Fruit fly (Drosophila melanogaster) whole organism, pupa: Measurements from ENCODE around the gene CG12607.

Experiments
- CG10348 ChIP-seq: fragments of 200-800 bp; sonication (Bioruptor generic); IDR thresholded peaks from 2 replicates; pipeline ENCODE4 v1.3.6; 2022; ENCODE audit warnings: missing biosample characterization, missing genetic modification characterization
- CG12605 ChIP-seq: fragments of 200-800 bp; sonication (Bioruptor generic); IDR thresholded peaks from 2 replicates; pipeline ENCODE4 v1.3.6; 2022; ENCODE audit warnings: missing biosample characterization, missing genetic modification characterization
- CG14655 ChIP-seq: fragments of 200-800 bp; sonication (Bioruptor generic); optimal IDR thresholded peaks from 3 replicates; lab custom pipeline; 2017; ENCODE audit warnings: mild to moderate bottlenecking, missing biosample characterization, missing genetic modification reagents, missing genetic modification characterization
- CG15710 ChIP-seq: fragments of 200-800 bp; sonication (Bioruptor generic); optimal IDR thresholded peaks from 2 replicates; lab custom pipeline; 2018; ENCODE audit warnings: missing biosample characterization, mild to moderate bottlenecking, missing genetic modification characterization, moderate library complexity
- CG32121 ChIP-seq: fragments of 200-800 bp; sonication (Bioruptor generic); IDR thresholded peaks from 2 replicates; pipeline ENCODE4 v1.3.6; 2022; ENCODE audit warnings: missing biosample characterization, missing genetic modification characterization
- CG8159 ChIP-seq: fragments of 200-800 bp; sonication (Bioruptor generic); optimal IDR thresholded peaks from 3 replicates; lab custom pipeline; 2018; ENCODE audit warnings: missing biosample characterization, mild to moderate bottlenecking, missing genetic modification characterization, moderate library complexity
- D1 ChIP-seq: fragments of 200-800 bp; sonication (Bioruptor generic); optimal IDR thresholded peaks from 2 replicates; lab custom pipeline; 2018; ENCODE audit warnings: missing biosample characterization, mild to moderate bottlenecking, missing genetic modification characterization, moderate library complexity
- Ets98B ChIP-seq: fragments of 200-800 bp; sonication (Bioruptor generic); IDR thresholded peaks from 2 replicates; pipeline ENCODE4 v1.3.6; 2022; ENCODE audit warnings: missing biosample characterization, missing genetic modification characterization
- Pif1A ChIP-seq: fragments of 200-800 bp; sonication (Bioruptor generic); optimal IDR thresholded peaks from 3 replicates; lab custom pipeline; 2016; ENCODE audit warnings: missing biosample characterization, missing genetic modification characterization
- Snoo ChIP-seq: fragments of 200-800 bp; sonication (Bioruptor generic); optimal IDR thresholded peaks from 3 replicates; lab custom pipeline; 2017; ENCODE audit warnings: missing biosample characterization, mild to moderate bottlenecking, missing genetic modification characterization, inconsistent platforms

- TF ChIP-seq CG32121 (GFP tag; lab: Robert Waterston, UW): no peak
- TF ChIP-seq CG14655 (GFP tag; lab: Kevin White, UChicago): no peak
- TF ChIP-seq CG10348 (GFP tag; lab: Robert Waterston, UW): no peak
- TF ChIP-seq Ets98B: no peak
- TF ChIP-seq Pif1A (GFP tag; lab: Kevin White, UChicago): no peak
- no peak for TF ChIP-seq D1 (tag; lab: Kevin White, UChicago)
- TF ChIP-seq Snoo: no peak
- TF ChIP-seq CG15710 (tag; lab: Kevin White, UChicago): no peak
- TF ChIP-seq CG12605 (GFP tag; lab: Robert Waterston, UW): no peak
- peak; percentile 12 for TF ChIP-seq CG8159
Observed at dm6 chr3L:4411025-4411873, 35.1 kb upstream of the CG12607 start.
